Worm (Caenorhabditis elegans) whole organism, L1 larva: ENCODE results near the gene vit-6.

Experiments used
- C04F5.9 ChIP-seq: sonication (generic microtip); optimal IDR thresholded peaks from 2 replicates; lab custom pipeline; 2016; ENCODE audit warnings: missing genetic modification characterization, missing compliant biosample characterization
- F16B12.6 ChIP-seq: fragments of 150-350 bp; optimal IDR thresholded peaks from 2 replicates; lab custom pipeline; 2014; ENCODE audit warnings: missing biosample characterization, missing genetic modification characterization
- Y116A8C.19 ChIP-seq: sonication (generic microtip); optimal IDR thresholded peaks from 2 replicates; lab custom pipeline; 2016; ENCODE audit warnings: missing compliant biosample characterization, missing genetic modification characterization, borderline replicate concordance
- aha-1 ChIP-seq: fragments of 150-350 bp; optimal IDR thresholded peaks from 2 replicates; lab custom pipeline; 2014; ENCODE audit warnings: missing biosample characterization, missing genetic modification characterization
- aly-2 ChIP-seq: fragments of 150-350 bp; optimal IDR thresholded peaks from 2 replicates; lab custom pipeline; 2014; ENCODE audit warnings: missing biosample characterization, missing genetic modification characterization
- blmp-1 ChIP-seq: fragments of 150-350 bp; optimal IDR thresholded peaks from 2 replicates; lab custom pipeline; 2014; ENCODE audit warnings: missing biosample characterization, missing genetic modification characterization
- ceh-8 ChIP-seq: fragments of 200-800 bp; sonication (Bioruptor generic); optimal IDR thresholded peaks from 2 replicates; lab custom pipeline; 2018; ENCODE audit warnings: mild to moderate bottlenecking, missing genetic modification characterization, moderate library complexity, missing compliant biosample characterization
- ceh-88 ChIP-seq: fragments of 200-800 bp; sonication (Bioruptor generic); IDR thresholded peaks from 2 replicates; pipeline ENCODE4 v1.3.6; 2022; ENCODE audit warnings: missing genetic modification characterization, missing compliant biosample characterization
- dpl-1 ChIP-seq, 3 experiments: fragments of 150-350 bp in 2 of 3; sonication (generic microtip) in 1 of 3; optimal IDR thresholded peaks; 2 replicates each; lab custom pipeline; 2014 to 2017; ENCODE audit warnings: missing biosample characterization in 3 of 3, missing genetic modification characterization in 3 of 3, missing genetic modification reagents in 3 of 3
- dsc-1 ChIP-seq: sonication (generic microtip); optimal IDR thresholded peaks from 2 replicates; lab custom pipeline; 2016; ENCODE audit warnings: mild to moderate bottlenecking, missing genetic modification characterization, missing compliant biosample characterization
- efl-1 ChIP-seq, 4 experiments: fragments of 150-350 bp; optimal IDR thresholded peaks in 3 of 4; peaks in 1 of 4; 1 replicate in 1 of 4; 2 replicates in 3 of 4; lab custom pipeline; 2014; ENCODE audit warnings: missing biosample characterization in 2 of 4, missing genetic modification characterization in 2 of 4, missing genetic modification reagents in 2 of 4
- egl-27 ChIP-seq, 2 experiments: fragments of 150-350 bp in 1 of 2; sonication (generic microtip); optimal IDR thresholded peaks; 3 replicates each; lab custom pipeline; 2017 to 2018; ENCODE audit warnings: missing biosample characterization in 2 of 2, missing genetic modification characterization in 2 of 2, missing genetic modification reagents in 2 of 2
- elt-2 ChIP-seq: sonication (generic microtip); optimal IDR thresholded peaks from 2 replicates; lab custom pipeline; 2016; ENCODE audit warnings: missing genetic modification characterization, mild to moderate bottlenecking, inconsistent platforms, missing compliant biosample characterization, missing genetic modification reagents
- elt-3 ChIP-seq, 6 experiments: fragments of 150-350 bp in 1 of 6; sonication (generic microtip); optimal IDR thresholded peaks; 2 replicates each; lab custom pipeline; 2017 to 2018; ENCODE audit warnings: missing biosample characterization in 6 of 6, missing genetic modification characterization in 6 of 6, inconsistent platforms in 1 of 6
- ets-5 ChIP-seq: fragments of 200-800 bp; sonication (Bioruptor generic); IDR thresholded peaks from 2 replicates; pipeline ENCODE4 v1.3.6; 2022; ENCODE audit warnings: missing genetic modification characterization, missing compliant biosample characterization
- fkh-10 ChIP-seq: sonication (generic microtip); optimal IDR thresholded peaks from 2 replicates; lab custom pipeline; 2017; ENCODE audit warnings: missing biosample characterization, missing genetic modification reagents, missing genetic modification characterization
- fkh-4 ChIP-seq: sonication (generic microtip); optimal IDR thresholded peaks from 2 replicates; lab custom pipeline; 2016; ENCODE audit warnings: missing compliant biosample characterization, missing genetic modification characterization, borderline replicate concordance
- fkh-8 ChIP-seq: sonication (generic microtip); optimal IDR thresholded peaks from 2 replicates; lab custom pipeline; 2016; ENCODE audit warnings: mild to moderate bottlenecking, missing genetic modification characterization, missing compliant biosample characterization
- fos-1 ChIP-seq: fragments of 150-350 bp; optimal IDR thresholded peaks from 2 replicates; lab custom pipeline; 2014; ENCODE audit warnings: missing biosample characterization, missing genetic modification characterization
- grh-1 ChIP-seq: fragments of 200-800 bp; sonication (Bioruptor generic); IDR thresholded peaks from 2 replicates; pipeline ENCODE4 v1.3.6; 2022; ENCODE audit warnings: missing genetic modification reagents, missing genetic modification characterization, missing compliant biosample characterization
- hlh-17 ChIP-seq: fragments of 200-800 bp; sonication (Bioruptor generic); optimal IDR thresholded peaks from 2 replicates; lab custom pipeline; 2018; ENCODE audit warnings: missing genetic modification characterization, mild to moderate bottlenecking, missing compliant biosample characterization, moderate library complexity, borderline replicate concordance
- irx-1 ChIP-seq: sonication (generic microtip); optimal IDR thresholded peaks from 2 replicates; lab custom pipeline; 2016; ENCODE audit warnings: missing genetic modification characterization, missing compliant biosample characterization
- isw-1 ChIP-seq: fragments of 200-800 bp; sonication (Bioruptor generic); IDR thresholded peaks from 2 replicates; pipeline ENCODE4 v1.3.6; 2022; ENCODE audit warnings: missing genetic modification characterization, missing compliant biosample characterization
- lin-13 ChIP-seq: fragments of 150-350 bp; optimal IDR thresholded peaks from 2 replicates; lab custom pipeline; 2014; ENCODE audit warnings: missing biosample characterization, missing genetic modification reagents, missing genetic modification characterization
- mef-2 ChIP-seq: fragments of 150-350 bp; optimal IDR thresholded peaks from 2 replicates; lab custom pipeline; 2014; ENCODE audit warnings: missing biosample characterization, missing genetic modification characterization
- nhr-19 ChIP-seq: fragments of 200-800 bp; sonication (Bioruptor generic); conservative IDR thresholded peaks from 2 replicates; pipeline ENCODE4 v1.3.6; 2022; ENCODE audit warnings: missing genetic modification characterization, missing compliant biosample characterization
- nhr-71 ChIP-seq: sonication (generic microtip); optimal IDR thresholded peaks from 2 replicates; lab custom pipeline; 2016; ENCODE audit warnings: mild to moderate bottlenecking, missing genetic modification characterization, moderate library complexity, missing compliant biosample characterization
- nhr-76 ChIP-seq: sonication (generic microtip); optimal IDR thresholded peaks from 2 replicates; lab custom pipeline; 2017; ENCODE audit warnings: missing biosample characterization, missing genetic modification characterization
- nhr-77 ChIP-seq: fragments of 150-350 bp; optimal IDR thresholded peaks from 2 replicates; lab custom pipeline; 2014; ENCODE audit warnings: missing biosample characterization, missing genetic modification characterization
- nhr-90 ChIP-seq: sonication (generic microtip); optimal IDR thresholded peaks from 2 replicates; lab custom pipeline; 2016; ENCODE audit warnings: mild to moderate bottlenecking, missing genetic modification characterization, missing compliant biosample characterization; ENCODE audit not compliant: poor library complexity
- pax-3 ChIP-seq: fragments of 200-800 bp; sonication (Bioruptor generic); optimal IDR thresholded peaks from 2 replicates; lab custom pipeline; 2018; ENCODE audit warnings: mild to moderate bottlenecking, missing genetic modification characterization, moderate library complexity, missing compliant biosample characterization
- sox-4 ChIP-seq: sonication (generic microtip); optimal IDR thresholded peaks from 2 replicates; lab custom pipeline; 2016; ENCODE audit warnings: missing genetic modification characterization, missing compliant biosample characterization
- tlp-1 ChIP-seq: fragments of 150-350 bp; optimal IDR thresholded peaks from 2 replicates; lab custom pipeline; 2014; ENCODE audit warnings: missing biosample characterization, missing genetic modification characterization
- unc-30 ChIP-seq: sonication (generic microtip); optimal IDR thresholded peaks from 2 replicates; lab custom pipeline; 2017; ENCODE audit warnings: missing biosample characterization, missing genetic modification characterization
- unc-98 ChIP-seq: fragments of 200-800 bp; sonication (Bioruptor generic); IDR thresholded peaks from 2 replicates; pipeline ENCODE4 v1.3.6; 2022; ENCODE audit warnings: missing genetic modification characterization, missing compliant biosample characterization
- vab-15 ChIP-seq: sonication (generic microtip); optimal IDR thresholded peaks from 2 replicates; lab custom pipeline; 2017; ENCODE audit warnings: missing genotype, mild to moderate bottlenecking, missing genetic modification characterization, missing compliant biosample characterization

The vit-6 gene

ce11 chrIV:8252856-8253255 lies 8.1 kb upstream of the vit-6 start (continued):
- TF ChIP-seq sox-4 (tag; lab: Kevin White, UChicago), result peak; percentile 22
- TF ChIP-seq unc-98 (GFP tag; lab: Robert Waterston, UW), result no peak
- TF ChIP-seq nhr-19 (GFP tag; lab: Robert Waterston, UW), result peak; percentile 38; the same call in 1 of the 2 replicates
- peak; percentile 65 for TF ChIP-seq fkh-8 (tag; lab: Kevin White, UChicago)

- TF ChIP-seq fkh-4 (tag; lab: Kevin White, UChicago), result no peak
- TF ChIP-seq irx-1, result no peak
- TF ChIP-seq elt-3 (tag; optimal IDR thresholded peaks at IDR 0.05; lab: Kevin White, UChicago), result no peak
- no peak for TF ChIP-seq F16B12.6
Observed at ce11 chrIV:8254193-8254592, 6.8 kb upstream of the vit-6 start.

ce11 chrIV:8255221-8255620 lies 5.7 kb upstream of the vit-6 start:
- TF ChIP-seq Y116A8C.19 (tag; lab: Kevin White, UChicago) (no peak), elt-2 (tag; lab: Kevin White, UChicago) (peak; percentile 33)

- TF ChIP-seq isw-1 (no peak), nhr-76 (no peak), aly-2 (no peak), ets-5 (GFP tag; lab: Robert Waterston, UW) (no peak), lin-13 (GFP tag; lab: Kevin White, UChicago) (no peak), nhr-77 (tag; lab: Kevin White, UChicago) (no peak), hlh-17 (GFP tag; lab: Kevin White, UChicago) (no peak), nhr-19 (GFP tag; lab: Robert Waterston, UW) (no peak), efl-1 (optimal IDR thresholded peaks at IDR 0.05; lab: Kevin White, UChicago) (no peak), efl-1 (GFP tag; optimal IDR thresholded peaks at IDR 0.05 in 1 of 2; lab: Kevin White, UChicago) (no peak), pax-3 (tag; lab: Kevin White, UChicago) (no peak), fkh-10 (no peak), nhr-71 (tag; lab: Kevin White, UChicago) (no peak), egl-27 (tag; optimal IDR thresholded peaks at IDR 0.05; lab: Kevin White, UChicago) (no peak)
Observed at ce11 chrIV:8259904-8260303, 1.1 kb upstream of the vit-6 start, which contains the start of gene K07H8.7. TSS of gene K07H8.7 (minus strand) at chrIV:8260004.

- no peak for TF ChIP-seq C04F5.9 (tag; lab: Kevin White, UChicago)
- no peak for TF ChIP-seq dpl-1 (GFP tag; optimal IDR thresholded peaks at IDR 0.05; lab: Kevin White, UChicago)
- no peak for TF ChIP-seq unc-98 (GFP tag; lab: Robert Waterston, UW)
- no peak for TF ChIP-seq ceh-8 (GFP tag; lab: Kevin White, UChicago)
- TF ChIP-seq dsc-1 (tag; lab: Kevin White, UChicago), result no peak
- TF ChIP-seq aha-1 (tag; lab: Kevin White, UChicago), result no peak
- no peak for TF ChIP-seq fkh-8 (tag; lab: Kevin White, UChicago)
- no peak for TF ChIP-seq nhr-77 (tag; lab: Kevin White, UChicago)
- TF ChIP-seq mef-2 (tag; lab: Kevin White, UChicago), result no peak
- no peak for TF ChIP-seq nhr-90
- TF ChIP-seq fkh-10, result no peak
- TF ChIP-seq unc-30, result no peak
- TF ChIP-seq ceh-88 (GFP tag; lab: Robert Waterston, UW), result no peak
- no peak for TF ChIP-seq grh-1
- TF ChIP-seq F16B12.6, result no peak
- no peak for TF ChIP-seq tlp-1 (tag; lab: Kevin White, UChicago)
- TF ChIP-seq fos-1 (tag; lab: Kevin White, UChicago), result no peak
- no peak for TF ChIP-seq blmp-1 (tag; lab: Kevin White, UChicago)
- TF ChIP-seq vab-15, result no peak
Observed at ce11 chrIV:8262671-8263070, 1.7 kb downstream of the vit-6 start.
